Worm (Caenorhabditis elegans) whole organism, young adult: ENCODE measurements around the gene K10D6.3.

Experiments
- B0035.1 ChIP-seq: sonication (generic microtip); optimal IDR thresholded peaks from 2 replicates; lab custom pipeline; 2016; ENCODE audit warnings: missing genetic modification characterization, mild to moderate bottlenecking, missing compliant biosample characterization, missing genotype, missing genetic modification reagents
- F37B4.10 ChIP-seq: fragments of 200-800 bp; sonication (Bioruptor generic); IDR thresholded peaks from 2 replicates; pipeline ENCODE4 v1.3.6; 2022; ENCODE audit warnings: missing genetic modification characterization, missing compliant biosample characterization
- K11D2.4 ChIP-seq: fragments of 200-800 bp; sonication (Bioruptor generic); IDR thresholded peaks from 2 replicates; pipeline ENCODE4 v1.3.6; 2022; ENCODE audit warnings: missing genetic modification reagents, missing genetic modification characterization, missing compliant biosample characterization
- Y67H2A.10 ChIP-seq: fragments of 200-800 bp; sonication (Bioruptor generic); conservative IDR thresholded peaks from 2 replicates; pipeline ENCODE4 v1.3.6; 2022; ENCODE audit warnings: missing genetic modification reagents, missing genetic modification characterization, missing compliant biosample characterization
- ama-1 ChIP-seq, 3 experiments: fragments of 150-350 bp in 1 of 3; sonication (generic microtip) in 2 of 3; optimal IDR thresholded peaks; 2 replicates each; lab custom pipeline; 2014 to 2018; ENCODE audit warnings: missing biosample characterization in 2 of 3, missing genetic modification characterization in 2 of 3, missing genetic modification reagents in 2 of 3
- ceh-91 ChIP-seq: fragments of 200-800 bp; sonication (Bioruptor generic); IDR thresholded peaks from 2 replicates; pipeline ENCODE4 v1.3.6; 2022; ENCODE audit warnings: missing genetic modification reagents, missing genetic modification characterization, missing compliant biosample characterization
- nfya-1 ChIP-seq: sonication (generic microtip); optimal IDR thresholded peaks from 2 replicates; lab custom pipeline; 2017; ENCODE audit warnings: antibody characterized with exemption, missing compliant biosample characterization, missing genetic modification characterization, borderline replicate concordance; ENCODE audit not compliant: insufficient read depth
- ztf-25 ChIP-seq: fragments of 200-800 bp; sonication (Bioruptor generic); IDR thresholded peaks from 2 replicates; pipeline ENCODE4 v1.3.6; 2022; ENCODE audit warnings: missing genetic modification reagents, missing genetic modification characterization, missing compliant biosample characterization
- ztf-26 ChIP-seq: sonication (generic microtip); optimal IDR thresholded peaks from 2 replicates; lab custom pipeline; 2017; ENCODE audit warnings: missing genetic modification characterization, missing compliant biosample characterization

- TF ChIP-seq B0035.1 (tag; lab: Kevin White, UChicago), result no peak
- no peak for TF ChIP-seq ama-1 (optimal IDR thresholded peaks at IDR 0.05; lab: Kevin White, UChicago)
- TF ChIP-seq ama-1 (GFP tag; optimal IDR thresholded peaks at IDR 0.05; lab: Kevin White, UChicago), result no peak
- TF ChIP-seq ceh-91 (GFP tag; lab: Robert Waterston, UW), result no peak
- TF ChIP-seq ztf-25 (GFP tag; lab: Robert Waterston, UW), result no peak
- no peak for TF ChIP-seq K11D2.4 (GFP tag; lab: Robert Waterston, UW)
- TF ChIP-seq F37B4.10 (GFP tag; lab: Robert Waterston, UW), result no peak
- no peak for TF ChIP-seq Y67H2A.10 (GFP tag; lab: Robert Waterston, UW)
- no peak for TF ChIP-seq ztf-26 (tag; lab: Kevin White, UChicago)
- TF ChIP-seq nfya-1 (tag; lab: Kevin White, UChicago), result no peak
Observed at ce11 chrV:11157947-11158346, 42.5 kb upstream of the K10D6.3 start, which contains the start of gene srg-42.
